Worm (Caenorhabditis elegans): Measurements from ENCODE around the gene ric-4.

DNA sequence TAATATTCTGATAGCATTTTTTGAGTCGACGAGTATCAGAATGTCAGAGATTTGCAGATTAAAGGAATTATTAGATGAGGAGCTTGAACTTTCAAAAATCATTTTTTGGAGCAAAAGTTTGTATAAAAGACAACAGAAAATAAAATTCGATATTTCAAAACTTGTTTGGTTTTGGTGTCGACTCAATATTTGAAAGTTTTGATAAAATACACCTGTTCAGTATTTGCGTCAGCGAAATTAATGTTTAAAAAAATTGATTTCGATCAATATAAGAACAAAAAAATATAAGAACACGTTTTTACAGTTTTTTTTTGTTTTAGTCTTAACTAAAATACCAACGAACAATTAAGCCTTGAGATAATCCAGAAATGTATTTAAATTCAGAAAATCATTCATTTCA is 49.5 kb downstream of the ric-4 start, which contains the start of gene C12D8.13:
- TF ChIP-seq zim-3 (tag; optimal IDR thresholded peaks at IDR 0.05): no peak
- no peak for TF ChIP-seq attf-6 (GFP tag; IDR thresholded peaks at IDR 0.05)
- TF ChIP-seq ztf-6 (GFP tag; IDR thresholded peaks at IDR 0.05): no peak
- TF ChIP-seq unc-62 (GFP tag; optimal IDR thresholded peaks at IDR 0.05): no peak
- TF ChIP-seq ceh-58 (GFP tag; IDR thresholded peaks at IDR 0.05): no peak
- TF ChIP-seq F52B5.7 (tag; optimal IDR thresholded peaks at IDR 0.05): no peak
- no peak for TF ChIP-seq madf-10 (tag; optimal IDR thresholded peaks at IDR 0.05)
- no peak for TF ChIP-seq fkh-3 (tag; optimal IDR thresholded peaks at IDR 0.05)
- no peak for TF ChIP-seq sea-2 (GFP tag; IDR thresholded peaks at IDR 0.05)
- no peak for TF ChIP-seq hmg-1.2 (GFP tag; IDR thresholded peaks at IDR 0.05)
- TF ChIP-seq cebp-1 (GFP tag; IDR thresholded peaks at IDR 0.05): no peak
- TF ChIP-seq cebp-1 (tag; optimal IDR thresholded peaks at IDR 0.05): no peak
- no peak for TF ChIP-seq nhr-120 (GFP tag; IDR thresholded peaks at IDR 0.05)
- TF ChIP-seq ekl-4 (GFP tag; IDR thresholded peaks at IDR 0.05): no peak
